Worm (Caenorhabditis elegans) whole organism, young adult: ENCODE data around the gene eif-1.

Experiments
- B0019.2 ChIP-seq: fragments of 200-800 bp; sonication (Bioruptor generic); conservative IDR thresholded peaks from 2 replicates; pipeline ENCODE4 v1.3.6; 2022; ENCODE audit warnings: missing genetic modification reagents, missing genetic modification characterization, missing compliant biosample characterization
- D2030.7 ChIP-seq: fragments of 200-800 bp; sonication (Bioruptor generic); IDR thresholded peaks from 2 replicates; pipeline ENCODE4 v1.3.6; 2022; ENCODE audit warnings: missing genetic modification reagents, missing genetic modification characterization, missing compliant biosample characterization
- F33H1.4 ChIP-seq: fragments of 200-800 bp; sonication (Bioruptor generic); IDR thresholded peaks from 2 replicates; pipeline ENCODE4 v1.3.6; 2022; ENCODE audit warnings: missing genetic modification reagents, missing genetic modification characterization, missing compliant biosample characterization
- F49E8.2 ChIP-seq: sonication (generic microtip); optimal IDR thresholded peaks from 3 replicates; lab custom pipeline; 2017; ENCODE audit warnings: missing genetic modification characterization, mild to moderate bottlenecking, missing compliant biosample characterization, antibody characterized with exemption, moderate library complexity; ENCODE audit not compliant: insufficient read depth
- Y95B8A.8 ChIP-seq: fragments of 200-800 bp; sonication (Bioruptor generic); IDR thresholded peaks from 2 replicates; pipeline ENCODE4 v1.3.6; 2022; ENCODE audit warnings: missing genetic modification reagents, missing genetic modification characterization, missing compliant biosample characterization
- akir-1 ChIP-seq: fragments of 200-800 bp; sonication (Bioruptor generic); optimal IDR thresholded peaks from 2 replicates; lab custom pipeline; 2018; ENCODE audit warnings: mild to moderate bottlenecking, missing genetic modification characterization, moderate library complexity, missing compliant biosample characterization
- attf-5 ChIP-seq: fragments of 200-800 bp; sonication (Bioruptor generic); optimal IDR thresholded peaks from 2 replicates; lab custom pipeline; 2018; ENCODE audit warnings: mild to moderate bottlenecking, missing genetic modification characterization, missing compliant biosample characterization
- bed-1 ChIP-seq: fragments of 200-800 bp; sonication (Bioruptor generic); IDR thresholded peaks from 2 replicates; pipeline ENCODE4 v1.3.6; 2022; ENCODE audit warnings: missing genetic modification reagents, missing genetic modification characterization, missing compliant biosample characterization
- egl-18 ChIP-seq: fragments of 200-800 bp; sonication (Bioruptor generic); IDR thresholded peaks from 2 replicates; pipeline ENCODE4 v1.3.6; 2022; ENCODE audit warnings: missing genetic modification reagents, missing genetic modification characterization, missing compliant biosample characterization
- ets-4 ChIP-seq: fragments of 200-800 bp; sonication (Bioruptor generic); optimal IDR thresholded peaks from 2 replicates; lab custom pipeline; 2018; ENCODE audit warnings: mild to moderate bottlenecking, missing genetic modification characterization, missing compliant biosample characterization
- hrde-1 ChIP-seq: sonication (generic microtip); optimal IDR thresholded peaks from 2 replicates; lab custom pipeline; 2016; ENCODE audit warnings: missing genetic modification characterization, mild to moderate bottlenecking, missing compliant biosample characterization, moderate library complexity, missing genotype, missing genetic modification reagents, borderline replicate concordance
- lag-1 ChIP-seq: fragments of 200-800 bp; sonication (Bioruptor generic); IDR thresholded peaks from 2 replicates; pipeline ENCODE4 v1.3.6; 2022; ENCODE audit warnings: missing genetic modification reagents, missing genetic modification characterization, missing compliant biosample characterization
- lsy-27 ChIP-seq: sonication (generic microtip); optimal IDR thresholded peaks from 2 replicates; lab custom pipeline; 2017; ENCODE audit warnings: missing genetic modification characterization, mild to moderate bottlenecking, missing compliant biosample characterization, antibody characterized with exemption, missing genotype, borderline replicate concordance; ENCODE audit not compliant: insufficient read depth
- madf-10 ChIP-seq: sonication (generic microtip); optimal IDR thresholded peaks from 2 replicates; lab custom pipeline; 2016; ENCODE audit warnings: mild to moderate bottlenecking, missing genetic modification characterization, missing compliant biosample characterization
- madf-6 ChIP-seq: fragments of 200-800 bp; sonication (Bioruptor generic); IDR thresholded peaks from 2 replicates; pipeline ENCODE4 v1.3.6; 2022; ENCODE audit warnings: missing genetic modification reagents, missing genetic modification characterization, missing compliant biosample characterization
- mcd-1 ChIP-seq: fragments of 200-800 bp; sonication (Bioruptor generic); IDR thresholded peaks from 2 replicates; pipeline ENCODE4 v1.3.6; 2022; ENCODE audit warnings: missing genetic modification reagents, missing genetic modification characterization, missing compliant biosample characterization
- mel-28 ChIP-seq: sonication (generic microtip); optimal IDR thresholded peaks from 2 replicates; lab custom pipeline; 2016; ENCODE audit warnings: borderline replicate concordance, mild to moderate bottlenecking, missing genetic modification characterization, missing compliant biosample characterization
- nfya-1 ChIP-seq: sonication (generic microtip); optimal IDR thresholded peaks from 2 replicates; lab custom pipeline; 2017; ENCODE audit warnings: antibody characterized with exemption, missing compliant biosample characterization, missing genetic modification characterization, borderline replicate concordance; ENCODE audit not compliant: insufficient read depth
- nfyb-1 ChIP-seq: fragments of 200-800 bp; sonication (Bioruptor generic); IDR thresholded peaks from 2 replicates; pipeline ENCODE4 v1.3.6; 2022; ENCODE audit warnings: missing genetic modification reagents, missing genetic modification characterization, missing compliant biosample characterization
- pbrm-1 ChIP-seq: fragments of 200-800 bp; sonication (Bioruptor generic); IDR thresholded peaks from 2 replicates; pipeline ENCODE4 v1.3.6; 2022; ENCODE audit warnings: missing genetic modification reagents, missing genetic modification characterization, missing compliant biosample characterization
- rec-8 ChIP-seq, 2 experiments: sonication (generic microtip); optimal IDR thresholded peaks; 2 replicates each; lab custom pipeline; 2016; ENCODE audit warnings: mild to moderate bottlenecking in 2 of 2, missing genetic modification characterization in 2 of 2, missing genetic modification reagents in 2 of 2, missing genotype in 2 of 2, missing biosample characterization in 1 of 2, missing compliant biosample characterization in 1 of 2, moderate library complexity in 1 of 2
- snpc-3.4 ChIP-seq: sonication (generic microtip); optimal IDR thresholded peaks from 2 replicates; lab custom pipeline; 2017; ENCODE audit warnings: missing genetic modification characterization, mild to moderate bottlenecking, missing compliant biosample characterization, antibody characterized with exemption, moderate library complexity, missing genotype, missing genetic modification reagents
- tbp1 ChIP-seq: fragments of 200-800 bp; sonication (Bioruptor generic); optimal IDR thresholded peaks from 2 replicates; lab custom pipeline; 2018; ENCODE audit warnings: mild to moderate bottlenecking, missing genetic modification characterization, missing compliant biosample characterization
- tlf-1 ChIP-seq: fragments of 200-800 bp; sonication (Bioruptor generic); optimal IDR thresholded peaks from 2 replicates; lab custom pipeline; 2018; ENCODE audit warnings: mild to moderate bottlenecking, missing genetic modification characterization, missing compliant biosample characterization
- xnd-1 ChIP-seq: sonication (generic microtip); optimal IDR thresholded peaks from 2 replicates; lab custom pipeline; 2016; ENCODE audit warnings: missing genotype, missing genetic modification reagents, missing genetic modification characterization, missing compliant biosample characterization
- zim-3 ChIP-seq: sonication (generic microtip); optimal IDR thresholded peaks from 2 replicates; lab custom pipeline; 2017; ENCODE audit warnings: mild to moderate bottlenecking, missing genetic modification characterization, moderate library complexity, missing compliant biosample characterization

Gene eif-1

ce11 chrII:4941541-4942206 lies 51.7 kb downstream of the eif-1 start, which contains the start of gene ZK546.19:
Gene ZK546.19, plus strand, starts transcription at chrII:4941726.
- no peak for TF ChIP-seq snpc-3.4 (tag; lab: Kevin White, UChicago)
- TF ChIP-seq xnd-1 = no peak
- TF ChIP-seq Y95B8A.8 (GFP tag; lab: Robert Waterston, UW) = no peak
- no peak for TF ChIP-seq rec-8 (tag; optimal IDR thresholded peaks at IDR 0.05; lab: Kevin White, UChicago)
- TF ChIP-seq nfya-1 (tag; lab: Kevin White, UChicago) = no peak
- TF ChIP-seq F49E8.2 = no peak
- TF ChIP-seq lsy-27 (tag; lab: Kevin White, UChicago) = no peak
- TF ChIP-seq tlf-1 (GFP tag; lab: Kevin White, UChicago) = no peak
- no peak for TF ChIP-seq bed-1 (GFP tag; lab: Robert Waterston, UW)
- TF ChIP-seq zim-3 (tag; lab: Kevin White, UChicago) = no peak
- TF ChIP-seq ets-4 = no peak
- TF ChIP-seq pbrm-1 = no peak
- TF ChIP-seq egl-18 (GFP tag; lab: Robert Waterston, UW) = no peak
- TF ChIP-seq mcd-1 (GFP tag; lab: Robert Waterston, UW) = no peak
- TF ChIP-seq D2030.7 (GFP tag; lab: Robert Waterston, UW) = no peak

DNA sequence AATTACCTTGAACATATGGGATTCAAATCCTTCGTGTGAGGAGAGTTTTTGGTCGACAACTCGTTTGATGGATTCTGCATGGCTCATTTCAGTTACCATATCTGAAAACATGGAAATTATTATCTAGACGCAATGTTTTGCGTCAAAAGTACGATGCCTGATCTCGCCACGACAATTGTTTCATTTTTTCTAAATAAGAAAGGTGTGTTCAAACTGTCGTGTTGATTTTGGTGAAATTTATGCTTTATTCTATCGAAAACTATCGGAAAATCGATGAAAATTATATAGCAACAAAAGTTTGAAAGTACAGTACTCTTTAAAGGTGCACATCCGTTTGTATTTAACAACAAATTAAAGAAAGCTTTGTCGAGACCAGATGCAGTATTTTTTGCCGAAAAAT lies 52.3 kb downstream of the eif-1 start, which contains the start of gene cblc-1:
TSS of gene cblc-1 (minus strand) at position 101 of the 400 bp plus-strand sequence.
- TF ChIP-seq madf-10 (tag; lab: Kevin White, UChicago) (no peak), nfya-1 (tag; lab: Kevin White, UChicago) (no peak), lag-1 (no peak), tlf-1 (GFP tag; lab: Kevin White, UChicago) (no peak), F33H1.4 (GFP tag; lab: Robert Waterston, UW) (no peak), mel-28 (tag; lab: Kevin White, UChicago) (no peak), hrde-1 (tag; lab: Kevin White, UChicago) (no peak), nfyb-1 (GFP tag; lab: Robert Waterston, UW) (no peak), attf-5 (GFP tag; lab: Kevin White, UChicago) (no peak), B0019.2 (GFP tag; lab: Robert Waterston, UW) (no peak), akir-1 (no peak), tbp1 (GFP tag; lab: Kevin White, UChicago) (no peak), madf-6 (GFP tag; lab: Robert Waterston, UW) (no peak)
